Worm (Caenorhabditis elegans): ENCODE data around the gene mut-7.

- no peak for TF ChIP-seq dao-5 (tag; optimal IDR thresholded peaks at IDR 0.05)
- TF ChIP-seq him-1 (tag; optimal IDR thresholded peaks at IDR 0.05) = no peak
- TF ChIP-seq W03F9.2 (tag; optimal IDR thresholded peaks at IDR 0.05) = peak; percentile 56
Measured at ce11 chrIII:9542816-9543215, 636 bp upstream of the mut-7 start, which contains the start of gene eif-2Balpha.

Data from whole organism, L4/young adult.